Fruit fly (Drosophila melanogaster): Measurements from ENCODE around the gene hyx.

dm6 chr3R:9053850-9054441 lies 15.4 kb downstream of the hyx start:
- peak; percentile 45 for TF ChIP-seq Hr83 (GFP tag; optimal IDR thresholded peaks at IDR 0.05; ENCODE audit: poor library complexity, severe bottlenecking)
- no peak for TF ChIP-seq Mio (GFP tag; optimal IDR thresholded peaks at IDR 0.05)
- no peak for TF ChIP-seq pan (optimal IDR thresholded peaks at IDR 0.05)
- no peak for TF ChIP-seq dsf (GFP tag; optimal IDR thresholded peaks at IDR 0.05; ENCODE audit: borderline replicate concordance)
- peak; percentile 50 for TF ChIP-seq woc (GFP tag; optimal IDR thresholded peaks at IDR 0.05)
- no peak for TF ChIP-seq Vsx2 (GFP tag; optimal IDR thresholded peaks at IDR 0.05; ENCODE audit: partially characterized antibody)
- peak; percentile 51 for TF ChIP-seq h (GFP tag; optimal IDR thresholded peaks at IDR 0.05)
- TF ChIP-seq ey (GFP tag; optimal IDR thresholded peaks at IDR 0.05): peak; percentile 71
- TF ChIP-seq dmrt93B (GFP tag; optimal IDR thresholded peaks at IDR 0.05): peak; percentile 66
- no peak for TF ChIP-seq GATAd (GFP tag; optimal IDR thresholded peaks at IDR 0.05)
- no peak for TF ChIP-seq jim (GFP tag; optimal IDR thresholded peaks at IDR 0.05)
- TF ChIP-seq foxo (GFP tag; optimal IDR thresholded peaks at IDR 0.05): peak in 1 of 2 experiments; percentile 73

Measured in whole organism, wandering third instar larva.